Worm (Caenorhabditis elegans): ENCODE data around the gene M88.3.
A peak's percentile ranks its signal among the peaks of the same experiment; 100 is the strongest.

Gene M88.3

ce11 chrIII:4515173-4515572 is 29.7 kb downstream of the M88.3 start:
- TF ChIP-seq nhr-67 (tag; optimal IDR thresholded peaks at IDR 0.05) (no peak), jun-1 (tag; optimal IDR thresholded peaks at IDR 0.05) (no peak)

DNA sequence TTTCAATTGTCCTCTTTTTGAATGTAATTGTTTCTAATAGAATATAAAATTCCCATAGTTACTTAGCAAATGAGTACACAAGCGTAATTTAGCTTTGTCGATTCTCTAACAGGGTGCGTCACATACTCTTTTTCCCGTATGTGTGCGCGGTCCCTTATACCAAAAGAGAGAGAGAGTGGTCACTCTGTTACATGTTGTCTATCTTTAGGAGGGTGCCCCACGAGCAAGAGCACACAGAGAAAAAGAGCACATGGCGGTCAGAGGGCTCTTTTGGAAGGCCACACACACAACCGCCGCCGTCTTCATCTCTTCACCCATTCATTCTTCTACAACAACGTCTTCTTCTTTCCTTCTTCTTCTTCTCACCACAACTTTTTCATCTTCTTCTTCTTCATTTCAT is 30.9 kb downstream of the M88.3 start:
- TF ChIP-seq hmg-11 (tag; optimal IDR thresholded peaks at IDR 0.05) (peak; percentile 49), lin-39 (tag; optimal IDR thresholded peaks at IDR 0.05) (peak; percentile 44), nfya-1 (tag; optimal IDR thresholded peaks at IDR 0.05; ENCODE audit: insufficient read depth) (peak; percentile 53), nhr-67 (tag; optimal IDR thresholded peaks at IDR 0.05) (no peak), nhr-28 (tag; optimal IDR thresholded peaks at IDR 0.05) (no peak), fkh-2 (tag; optimal IDR thresholded peaks at IDR 0.05) (no peak), snpc-4 (tag; optimal IDR thresholded peaks at IDR 0.05) (no peak), pha-4 (tag; optimal IDR thresholded peaks at IDR 0.05) (peak; percentile 28)

- TF ChIP-seq nhr-76 (tag; optimal IDR thresholded peaks at IDR 0.05) (no peak), hmg-11 (tag; optimal IDR thresholded peaks at IDR 0.05) (peak; percentile 72), pha-4 (tag; optimal IDR thresholded peaks at IDR 0.05) (peak; percentile 80), aly-2 (tag; optimal IDR thresholded peaks at IDR 0.05) (no peak), mml-1 (tag; optimal IDR thresholded peaks at IDR 0.05) (no peak), nhr-237 (tag; optimal IDR thresholded peaks at IDR 0.05) (no peak), ceh-9 (tag; optimal IDR thresholded peaks at IDR 0.05) (no peak), ZK546.5 (tag; optimal IDR thresholded peaks at IDR 0.05) (no peak), lin-39 (tag; optimal IDR thresholded peaks at IDR 0.05) (peak; percentile 30), nhr-28 (tag; optimal IDR thresholded peaks at IDR 0.05) (no peak), nhr-43 (tag; optimal IDR thresholded peaks at IDR 0.05; ENCODE audit: poor library complexity, severe bottlenecking) (no peak), R02D3.7 (tag; optimal IDR thresholded peaks at IDR 0.05) (no peak), ztf-11 (tag; optimal IDR thresholded peaks at IDR 0.05) (no peak), ama-1 (optimal IDR thresholded peaks at IDR 0.05) (peak; percentile 52), nfya-1 (tag; optimal IDR thresholded peaks at IDR 0.05; ENCODE audit: insufficient read depth) (peak; percentile 79), nhr-23 (tag; optimal IDR thresholded peaks at IDR 0.05) (peak; percentile 18), elt-1 (tag; optimal IDR thresholded peaks at IDR 0.05) (peak; percentile 39), unc-39 (tag; optimal IDR thresholded peaks at IDR 0.05) (no peak), tbx-2 (tag; optimal IDR thresholded peaks at IDR 0.05) (no peak), snpc-4 (tag; optimal IDR thresholded peaks at IDR 0.05) (peak; percentile 69), nhr-11 (tag; optimal IDR thresholded peaks at IDR 0.05) (no peak), mdl-1 (tag; optimal IDR thresholded peaks at IDR 0.05) (no peak), egl-5 (tag; optimal IDR thresholded peaks at IDR 0.05) (peak; percentile 14), skn-1 (tag; optimal IDR thresholded peaks at IDR 0.05) (no peak), lin-15B (tag; optimal IDR thresholded peaks at IDR 0.05) (peak; percentile 53), unc-62 (GFP tag; optimal IDR thresholded peaks at IDR 0.05) (no peak), ceh-16 (tag; optimal IDR thresholded peaks at IDR 0.05) (no peak), elt-2 (tag; optimal IDR thresholded peaks at IDR 0.05) (peak; percentile 36), daf-12 (tag; optimal IDR thresholded peaks at IDR 0.05) (no peak), nhr-25 (tag; optimal IDR thresholded peaks at IDR 0.05) (peak; percentile 25), nhr-67 (tag; optimal IDR thresholded peaks at IDR 0.05) (no peak), ceh-82 (tag; optimal IDR thresholded peaks at IDR 0.05) (no peak)
These were observed 36.6 kb downstream of the M88.3 start, which contains the start of the genes cct-5 and F25F2.1 for ce11 chrIII:4508064-4508905. cct-5 (minus strand) TSS chrIII:4508114. F25F2.1 (plus strand) TSS chrIII:4508855.

DNA sequence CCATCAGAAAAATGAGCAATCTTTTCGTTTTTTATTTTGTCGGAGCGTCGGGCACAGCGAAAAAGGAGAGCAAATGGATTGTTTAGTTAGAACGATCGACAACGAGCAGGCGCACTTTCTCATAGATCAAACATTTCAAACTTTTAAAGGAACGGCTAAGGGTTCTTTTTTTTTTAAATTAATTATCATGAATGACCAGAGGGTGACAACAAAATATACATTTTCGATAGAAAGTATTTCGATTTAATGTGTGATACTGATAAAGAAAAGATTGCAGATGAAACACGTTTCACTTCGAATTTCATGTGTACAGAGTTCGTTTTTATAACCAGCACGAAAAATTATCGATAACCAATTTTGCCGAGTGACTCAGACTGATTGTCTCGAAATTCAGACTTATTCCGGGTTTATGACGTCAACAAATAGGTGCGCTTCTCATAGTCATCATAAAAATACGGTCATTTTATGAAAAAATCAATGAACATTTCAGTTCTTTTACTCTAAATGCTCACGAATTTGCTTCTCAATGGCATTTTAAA is 38.2 kb downstream of the M88.3 start:
- TF ChIP-seq nhr-237 (tag; optimal IDR thresholded peaks at IDR 0.05) (no peak), elt-2 (tag; optimal IDR thresholded peaks at IDR 0.05) (peak; percentile 74), jun-1 (tag; optimal IDR thresholded peaks at IDR 0.05) (peak; percentile 12), pqm-1 (tag; optimal IDR thresholded peaks at IDR 0.05) (peak; percentile 90), nhr-67 (tag; optimal IDR thresholded peaks at IDR 0.05) (no peak)

All from whole organism, L3 larva.